Fruit fly (Drosophila melanogaster) whole organism, embryonic: ENCODE data around the gene CG33654.

Experiments used
- ATbp ChIP-seq: fragments of 200-800 bp; sonication (Bioruptor generic); optimal IDR thresholded peaks from 2 replicates; lab custom pipeline; 2017; ENCODE audit warnings: missing biosample characterization, mild to moderate bottlenecking, missing genetic modification characterization, missing genetic modification reagents
- BtbVII ChIP-seq: fragments of 200-800 bp; sonication (Bioruptor generic); optimal IDR thresholded peaks from 3 replicates; lab custom pipeline; 2017; ENCODE audit warnings: missing biosample characterization, mild to moderate bottlenecking, missing genetic modification characterization
- CG10209 ChIP-seq: fragments of 200-800 bp; sonication (Bioruptor generic); optimal IDR thresholded peaks from 3 replicates; lab custom pipeline; 2017; ENCODE audit warnings: missing biosample characterization, mild to moderate bottlenecking, missing genetic modification characterization, missing genetic modification reagents
- CG1024 ChIP-seq: fragments of 200-800 bp; sonication (Bioruptor generic); IDR thresholded peaks from 2 replicates; pipeline ENCODE4 v1.3.6; 2022; ENCODE audit warnings: missing biosample characterization, missing genetic modification characterization
- CG10979 ChIP-seq: fragments of 200-800 bp; sonication (Bioruptor generic); optimal IDR thresholded peaks from 2 replicates; lab custom pipeline; 2018; ENCODE audit warnings: missing biosample characterization, mild to moderate bottlenecking, missing genetic modification characterization, moderate library complexity
- CG1233 ChIP-seq: fragments of 200-800 bp; sonication (Bioruptor generic); optimal IDR thresholded peaks from 4 replicates; lab custom pipeline; 2018; ENCODE audit warnings: missing biosample characterization, mild to moderate bottlenecking, missing genetic modification characterization
- CG13424 ChIP-seq: fragments of 200-800 bp; sonication (Bioruptor generic); optimal IDR thresholded peaks from 2 replicates; lab custom pipeline; 2019; ENCODE audit warnings: missing biosample characterization, mild to moderate bottlenecking, missing genetic modification characterization, moderate library complexity
- CG14050 ChIP-seq: fragments of 200-800 bp; sonication (Bioruptor generic); IDR thresholded peaks from 3 replicates; pipeline ENCODE4 v1.3.6; 2022; ENCODE audit warnings: missing biosample characterization, missing genetic modification characterization
- CG15011 ChIP-seq: fragments of 200-800 bp; sonication (Bioruptor generic); optimal IDR thresholded peaks from 3 replicates; lab custom pipeline; 2018; ENCODE audit warnings: missing biosample characterization, mild to moderate bottlenecking, missing genetic modification characterization
- CG16813 ChIP-seq: fragments of 200-800 bp; sonication (Bioruptor generic); IDR thresholded peaks from 3 replicates; pipeline ENCODE4 v1.3.6; 2022; ENCODE audit warnings: missing biosample characterization, missing genetic modification characterization; ENCODE audit not compliant: partially characterized antibody
- CG17612 ChIP-seq: fragments of 200-800 bp; sonication (Bioruptor generic); IDR thresholded peaks from 2 replicates; pipeline ENCODE4 v1.3.6; 2022; ENCODE audit warnings: missing biosample characterization, missing genetic modification characterization
- CG30431 ChIP-seq: fragments of 200-800 bp; sonication (Bioruptor generic); optimal IDR thresholded peaks from 2 replicates; lab custom pipeline; 2017; ENCODE audit warnings: missing biosample characterization, missing genetic modification characterization
- CG31441 ChIP-seq: fragments of 200-800 bp; sonication (Bioruptor generic); IDR thresholded peaks from 2 replicates; pipeline ENCODE4 v1.3.6; 2022; ENCODE audit warnings: missing biosample characterization, missing genetic modification characterization
- CG32532 ChIP-seq: fragments of 200-800 bp; sonication (Bioruptor generic); IDR thresholded peaks from 2 replicates; pipeline ENCODE4 v1.3.6; 2022; ENCODE audit warnings: missing biosample characterization, missing genetic modification characterization
- CG34376 ChIP-seq: fragments of 200-800 bp; sonication (Bioruptor generic); optimal IDR thresholded peaks from 2 replicates; lab custom pipeline; 2018; ENCODE audit warnings: missing biosample characterization, mild to moderate bottlenecking, missing genetic modification characterization
- CG4360 ChIP-seq: fragments of 200-800 bp; sonication (Bioruptor generic); IDR thresholded peaks from 2 replicates; pipeline ENCODE4 v1.3.6; 2022; ENCODE audit warnings: missing biosample characterization, missing genetic modification characterization
- CG4424 ChIP-seq: fragments of 200-800 bp; sonication (Bioruptor generic); optimal IDR thresholded peaks from 3 replicates; lab custom pipeline; 2016; ENCODE audit warnings: missing biosample characterization, missing genetic modification characterization
- CG4617 ChIP-seq: fragments of 200-800 bp; sonication (Bioruptor generic); optimal IDR thresholded peaks from 3 replicates; lab custom pipeline; 2016; ENCODE audit warnings: missing biosample characterization, missing genetic modification characterization, borderline replicate concordance
- CG7987 ChIP-seq: fragments of 200-800 bp; sonication (Bioruptor generic); optimal IDR thresholded peaks from 2 replicates; lab custom pipeline; 2018; ENCODE audit warnings: missing biosample characterization, mild to moderate bottlenecking, missing genetic modification characterization, moderate library complexity
- CG8924 ChIP-seq: fragments of 200-800 bp; optimal IDR thresholded peaks from 3 replicates; lab custom pipeline; 2019; ENCODE audit warnings: missing biosample characterization, mild to moderate bottlenecking, missing genetic modification characterization, moderate library complexity
- D ChIP-seq, 2 experiments: fragments of 200-800 bp in 1 of 2; fragments of >200 bp in 1 of 2; sonication (Bioruptor generic) in 1 of 2; optimal IDR thresholded peaks; 2 replicates in 1 of 2; 3 replicates in 1 of 2; lab custom pipeline; 2017; ENCODE audit warnings: mild to moderate bottlenecking in 1 of 2, missing biosample characterization in 1 of 2, missing genetic modification characterization in 1 of 2, missing genetic modification reagents in 1 of 2
- Dbx ChIP-seq: fragments of 200-800 bp; sonication (Bioruptor generic); IDR thresholded peaks from 3 replicates; pipeline ENCODE4 v1.3.6; 2022; ENCODE audit warnings: missing biosample characterization, missing genetic modification characterization
- Fer1 ChIP-seq: fragments of 200-800 bp; sonication (Bioruptor generic); optimal IDR thresholded peaks from 2 replicates; lab custom pipeline; 2017; ENCODE audit warnings: missing biosample characterization, mild to moderate bottlenecking, missing genetic modification characterization
- Gug ChIP-seq: fragments of 200-800 bp; sonication (Bioruptor generic); IDR thresholded peaks from 4 replicates; pipeline ENCODE4 v1.3.6; 2022; ENCODE audit warnings: missing biosample characterization, missing genetic modification characterization
- HmgD ChIP-seq: fragments of 200-800 bp; sonication (Bioruptor generic); optimal IDR thresholded peaks from 3 replicates; lab custom pipeline; 2016; ENCODE audit warnings: missing biosample characterization, missing genetic modification characterization
- Hr3 ChIP-seq: fragments of 200-800 bp; sonication (Bioruptor generic); optimal IDR thresholded peaks from 3 replicates; lab custom pipeline; 2016; ENCODE audit warnings: missing biosample characterization, missing genetic modification characterization
- Myb ChIP-seq: fragments of 200-800 bp; sonication (Bioruptor generic); optimal IDR thresholded peaks from 2 replicates; lab custom pipeline; 2016; ENCODE audit warnings: missing biosample characterization, missing genetic modification characterization
- NK7.1 ChIP-seq: fragments of 200-800 bp; sonication (Bioruptor generic); optimal IDR thresholded peaks from 3 replicates; lab custom pipeline; 2016; ENCODE audit warnings: missing biosample characterization, missing genetic modification characterization
- Opbp ChIP-seq: fragments of 200-800 bp; sonication (Bioruptor generic); IDR thresholded peaks from 3 replicates; pipeline ENCODE4 v1.3.6; 2022; ENCODE audit warnings: missing biosample characterization, missing genetic modification characterization; ENCODE audit not compliant: partially characterized antibody
- PHDP ChIP-seq: fragments of 200-800 bp; sonication (Bioruptor generic); optimal IDR thresholded peaks from 3 replicates; lab custom pipeline; 2018; ENCODE audit warnings: missing biosample characterization, mild to moderate bottlenecking, missing genetic modification characterization, moderate library complexity
- Ptx1 ChIP-seq: fragments of 200-800 bp; sonication (Bioruptor generic); IDR thresholded peaks from 2 replicates; pipeline ENCODE4 v1.3.6; 2022; ENCODE audit warnings: missing biosample characterization, missing genetic modification characterization
- Sox102F ChIP-seq: fragments of 200-800 bp; sonication (Bioruptor generic); optimal IDR thresholded peaks from 2 replicates; lab custom pipeline; 2018; ENCODE audit warnings: missing biosample characterization, mild to moderate bottlenecking, missing genetic modification characterization, moderate library complexity
- Trl ChIP-seq, 3 experiments: fragments of >200 bp in 2 of 3; fragments of 200-800 bp in 1 of 3; sonication (Bioruptor generic) in 1 of 3; optimal IDR thresholded peaks; 2 replicates in 1 of 3; 3 replicates in 2 of 3; lab custom pipeline; 2016 to 2017; ENCODE audit warnings: missing biosample characterization in 1 of 3, missing genetic modification characterization in 1 of 3
- aop ChIP-seq: fragments of 200-800 bp; sonication (Bioruptor generic); IDR thresholded peaks from 2 replicates; pipeline ENCODE4 v1.3.6; 2022; ENCODE audit warnings: missing biosample characterization, missing genetic modification characterization
- ase ChIP-seq: fragments of 200-800 bp; sonication (Bioruptor generic); IDR thresholded peaks from 3 replicates; pipeline ENCODE4 v1.3.6; 2022; ENCODE audit warnings: missing biosample characterization, missing genetic modification characterization
- esg ChIP-seq: fragments of 200-800 bp; sonication (Bioruptor generic); conservative IDR thresholded peaks from 2 replicates; pipeline ENCODE4 v1.3.6; 2022; ENCODE audit warnings: missing biosample characterization, missing genetic modification characterization
- jumu ChIP-seq: fragments of 200-800 bp; sonication (Bioruptor generic); optimal IDR thresholded peaks from 3 replicates; lab custom pipeline; 2016; ENCODE audit warnings: missing biosample characterization, missing genetic modification characterization
- luna ChIP-seq: fragments of 200-800 bp; sonication (Bioruptor generic); optimal IDR thresholded peaks from 2 replicates; lab custom pipeline; 2016; ENCODE audit warnings: missing biosample characterization, missing genetic modification characterization
- pum ChIP-seq: fragments of 200-800 bp; sonication (Bioruptor generic); optimal IDR thresholded peaks from 2 replicates; lab custom pipeline; 2016; ENCODE audit warnings: missing biosample characterization, missing genetic modification characterization
- rib ChIP-seq: fragments of 200-800 bp; sonication (Bioruptor generic); IDR thresholded peaks from 2 replicates; pipeline ENCODE4 v1.3.6; 2022; ENCODE audit warnings: missing biosample characterization, missing genetic modification characterization
- run ChIP-seq: fragments of 200-800 bp; sonication (Bioruptor generic); optimal IDR thresholded peaks from 3 replicates; lab custom pipeline; 2018; ENCODE audit warnings: missing biosample characterization, mild to moderate bottlenecking, missing genetic modification characterization
- scrt ChIP-seq: fragments of 200-800 bp; sonication (Bioruptor generic); optimal IDR thresholded peaks from 2 replicates; lab custom pipeline; 2018; ENCODE audit warnings: missing biosample characterization, mild to moderate bottlenecking, missing genetic modification characterization, moderate library complexity
- sens ChIP-seq: fragments of 200-800 bp; sonication (Bioruptor generic); peaks from one replicate; lab custom pipeline; 2016; ENCODE audit warnings: missing biosample characterization, missing genetic modification characterization
- seq ChIP-seq: fragments of 200-800 bp; sonication (Bioruptor generic); IDR thresholded peaks from 2 replicates; pipeline ENCODE4 v1.3.6; 2022; ENCODE audit warnings: missing biosample characterization, missing genetic modification characterization
- slp2 ChIP-seq: fragments of 200-800 bp; sonication (Bioruptor generic); optimal IDR thresholded peaks from 2 replicates; lab custom pipeline; 2016; ENCODE audit warnings: missing biosample characterization, missing genetic modification characterization
- sr ChIP-seq: fragments of 200-800 bp; sonication (Bioruptor generic); IDR thresholded peaks from 3 replicates; pipeline ENCODE4 v1.3.6; 2022; ENCODE audit warnings: missing biosample characterization, missing genetic modification characterization
- stc ChIP-seq: fragments of 200-800 bp; sonication (Bioruptor generic); IDR thresholded peaks from 2 replicates; pipeline ENCODE4 v1.3.6; 2022; ENCODE audit warnings: missing biosample characterization, missing genetic modification characterization
- stwl ChIP-seq: fragments of 200-800 bp; sonication (Bioruptor generic); optimal IDR thresholded peaks from 3 replicates; lab custom pipeline; 2018; ENCODE audit warnings: missing biosample characterization, mild to moderate bottlenecking, missing genetic modification characterization, moderate library complexity
- tap ChIP-seq: fragments of 200-800 bp; optimal IDR thresholded peaks from 3 replicates; lab custom pipeline; 2019; ENCODE audit warnings: missing biosample characterization, mild to moderate bottlenecking, missing genetic modification characterization, moderate library complexity
- zen ChIP-seq: fragments of 200-800 bp; sonication (Bioruptor generic); optimal IDR thresholded peaks from 3 replicates; lab custom pipeline; 2018; ENCODE audit warnings: missing biosample characterization, mild to moderate bottlenecking, missing genetic modification characterization, moderate library complexity

The CG33654 gene

DNA sequence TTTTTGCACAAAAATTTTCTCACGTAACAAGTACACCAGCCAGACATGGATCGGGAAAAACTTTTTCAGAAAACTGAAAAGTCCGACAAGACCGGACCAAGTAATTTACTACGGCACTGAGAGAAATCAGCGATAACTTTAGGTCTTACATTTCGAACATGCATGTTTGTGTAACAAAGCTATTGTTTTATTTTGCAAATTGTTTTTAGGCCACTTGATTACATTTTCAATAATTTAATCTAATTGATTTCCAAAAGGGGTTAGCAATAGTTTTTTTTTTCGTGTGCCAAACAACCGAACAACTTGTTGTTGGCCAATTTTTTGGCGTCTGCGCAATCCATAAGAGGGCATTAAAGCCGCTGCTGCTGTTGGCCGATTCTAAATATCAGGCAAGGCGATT lies 30.1 kb upstream of the CG33654 start (continued):
- TF ChIP-seq CG30431 (GFP tag; lab: Kevin White, UChicago) (peak; percentile 33), CG10979 (tag; lab: Kevin White, UChicago) (peak; percentile 57), CG16813 (no peak), D (optimal IDR thresholded peaks at IDR 0.05; lab: Kevin White, UChicago) (no peak), D (GFP tag; optimal IDR thresholded peaks at IDR 0.05; lab: Kevin White, UChicago) (peak; percentile 22), Opbp (GFP tag; lab: Robert Waterston, UW) (no peak), CG4617 (GFP tag; lab: Kevin White, UChicago) (no peak), aop (no peak), tap (tag; lab: Kevin White, UChicago) (peak; percentile 20), ase (GFP tag; lab: Robert Waterston, UW) (no peak; the same call in 1 of the 3 replicates), NK7.1 (GFP tag; lab: Kevin White, UChicago) (peak; percentile 44), HmgD (GFP tag; lab: Kevin White, UChicago) (no peak), sens (GFP tag; lab: Kevin White, UChicago) (peak; percentile 95), Gug (peak; percentile 48; the same call in 3 of the 4 replicates), PHDP (tag; lab: Kevin White, UChicago) (peak; percentile 71), CG13424 (tag; lab: Kevin White, UChicago) (peak; percentile 20), Trl (optimal IDR thresholded peaks at IDR 0.05; lab: Kevin White, UChicago) (no peak), Trl (GFP tag; optimal IDR thresholded peaks at IDR 0.05; lab: Kevin White, UChicago) (peak; percentile 61), stc (GFP tag; lab: Robert Waterston, UW) (peak; percentile 51; the same call in 1 of the 2 replicates), ATbp (peak; percentile 38), sr (no peak; the same call in 2 of the 3 replicates), CG4360 (GFP tag; lab: Robert Waterston, UW) (no peak), esg (GFP tag; lab: Robert Waterston, UW) (peak; percentile 57), Dbx (GFP tag; lab: Robert Waterston, UW) (peak; percentile 58; the same call in 1 of the 3 replicates), zen (tag; lab: Kevin White, UChicago) (no peak), scrt (GFP tag; lab: Kevin White, UChicago) (peak; percentile 82), stwl (tag; lab: Kevin White, UChicago) (no peak), CG4424 (GFP tag; lab: Kevin White, UChicago) (peak; percentile 62), Ptx1 (GFP tag; lab: Robert Waterston, UW) (peak; percentile 70), CG1024 (peak; percentile 65), Sox102F (GFP tag; lab: Kevin White, UChicago) (peak; percentile 82), luna (GFP tag; lab: Kevin White, UChicago) (no peak), seq (GFP tag; lab: Robert Waterston, UW) (peak; percentile 69), CG34376 (GFP tag; lab: Kevin White, UChicago) (no peak), CG10209 (GFP tag; lab: Kevin White, UChicago) (peak; percentile 49), pum (GFP tag; lab: Kevin White, UChicago) (peak; percentile 45), run (tag; lab: Kevin White, UChicago) (peak; percentile 10), CG1233 (GFP tag; lab: Kevin White, UChicago) (peak; percentile 48), CG17612 (GFP tag; lab: Robert Waterston, UW) (0 out of 2 replicates have a peak, but pooled peaks have one; percentile 8), CG31441 (GFP tag; lab: Robert Waterston, UW) (peak; percentile 70), CG14050 (no peak), CG32532 (GFP tag; lab: Robert Waterston, UW) (peak; percentile 45; the same call in 1 of the 2 replicates), Hr3 (GFP tag; lab: Kevin White, UChicago) (peak; percentile 45), Myb (GFP tag; lab: Kevin White, UChicago) (peak; percentile 30), CG8924 (tag; lab: Kevin White, UChicago) (peak; percentile 15), BtbVII (peak; percentile 58), CG7987 (GFP tag; lab: Kevin White, UChicago) (peak; percentile 20), slp2 (GFP tag; lab: Kevin White, UChicago) (peak; percentile 12), Fer1 (GFP tag; lab: Kevin White, UChicago) (peak; percentile 80), CG15011 (GFP tag; lab: Kevin White, UChicago) (peak; percentile 16), rib (GFP tag; lab: Robert Waterston, UW) (no peak), jumu (GFP tag; lab: Kevin White, UChicago) (peak; percentile 37)
